Worm (Caenorhabditis elegans) whole organism, L4 larva: ENCODE results near the gene sre-32.

Source experiments
- F26F4.8 ChIP-seq: fragments of 200-800 bp; sonication (Bioruptor generic); conservative IDR thresholded peaks from 2 replicates; pipeline ENCODE4 v1.3.6; 2022; ENCODE audit warnings: missing genetic modification characterization, missing compliant biosample characterization
- F44E2.7 ChIP-seq: fragments of 200-800 bp; sonication (Bioruptor generic); IDR thresholded peaks from 2 replicates; pipeline ENCODE4 v2.1.2; 2022; ENCODE audit warnings: missing genetic modification characterization, missing compliant biosample characterization
- T20F7.1 ChIP-seq: fragments of 200-800 bp; sonication (Bioruptor generic); optimal IDR thresholded peaks from 2 replicates; lab custom pipeline; 2018; ENCODE audit warnings: mild to moderate bottlenecking, missing genetic modification characterization, missing compliant biosample characterization
- T26A8.4 ChIP-seq: fragments of 200-800 bp; sonication (Bioruptor generic); IDR thresholded peaks from 2 replicates; pipeline ENCODE4 v1.3.6; 2022; ENCODE audit warnings: missing genetic modification characterization, missing compliant biosample characterization
- Y48G9A.11 ChIP-seq: fragments of 200-800 bp; sonication (Bioruptor generic); IDR thresholded peaks from 2 replicates; pipeline ENCODE4 v1.3.6; 2022; ENCODE audit warnings: missing genetic modification reagents, missing genetic modification characterization, missing compliant biosample characterization
- Y5F2A.4 ChIP-seq: fragments of 200-800 bp; sonication (Bioruptor generic); optimal IDR thresholded peaks from 2 replicates; lab custom pipeline; 2018; ENCODE audit warnings: mild to moderate bottlenecking, missing genetic modification characterization, missing compliant biosample characterization
- Y75B8A.6 ChIP-seq: fragments of 200-800 bp; sonication (Bioruptor generic); IDR thresholded peaks from 2 replicates; pipeline ENCODE4 v1.3.6; 2022; ENCODE audit warnings: missing genetic modification reagents, missing genetic modification characterization, missing compliant biosample characterization
- aly-2 ChIP-seq: sonication (generic microtip); optimal IDR thresholded peaks from 2 replicates; lab custom pipeline; 2018; ENCODE audit warnings: missing biosample characterization, missing genetic modification characterization
- arid-1 ChIP-seq: fragments of 200-800 bp; sonication (Bioruptor generic); conservative IDR thresholded peaks from 2 replicates; pipeline ENCODE4 v1.3.6; 2022; ENCODE audit warnings: missing genetic modification reagents, missing genetic modification characterization, missing compliant biosample characterization
- attf-4 ChIP-seq: sonication (generic microtip); optimal IDR thresholded peaks from 3 replicates; lab custom pipeline; 2017; ENCODE audit warnings: missing biosample characterization, missing genetic modification characterization
- ceh-20 ChIP-seq: fragments of 200-800 bp; sonication (Bioruptor generic); IDR thresholded peaks from 2 replicates; pipeline ENCODE4 v1.3.6; 2022; ENCODE audit warnings: missing genetic modification reagents, missing genetic modification characterization, missing compliant biosample characterization
- ceh-32 ChIP-seq: sonication (generic microtip); optimal IDR thresholded peaks from 2 replicates; lab custom pipeline; 2016; ENCODE audit warnings: mild to moderate bottlenecking, missing genetic modification characterization, missing compliant biosample characterization; ENCODE audit not compliant: poor library complexity
- cey-2 ChIP-seq: sonication (generic microtip); optimal IDR thresholded peaks from 3 replicates; lab custom pipeline; 2017; ENCODE audit warnings: missing genetic modification characterization, mild to moderate bottlenecking, missing compliant biosample characterization, antibody characterized with exemption, borderline replicate concordance; ENCODE audit not compliant: insufficient read depth
- ctbp-1 ChIP-seq: fragments of 200-800 bp; sonication (Bioruptor generic); IDR thresholded peaks from 2 replicates; pipeline ENCODE4 v1.3.6; 2022; ENCODE audit warnings: missing genetic modification reagents, missing genetic modification characterization, missing compliant biosample characterization
- daf-16 ChIP-seq, 3 experiments: sonication (generic microtip); optimal IDR thresholded peaks; 2 replicates each; lab custom pipeline; 2016 to 2017; ENCODE audit warnings: missing genetic modification characterization in 3 of 3, missing genetic modification reagents in 3 of 3, mild to moderate bottlenecking in 2 of 3, missing compliant biosample characterization in 2 of 3, missing biosample characterization in 1 of 3, moderate library complexity in 1 of 3
- daf-8 ChIP-seq: fragments of 200-800 bp; sonication (Bioruptor generic); IDR thresholded peaks from 2 replicates; pipeline ENCODE4 v1.3.6; 2022; ENCODE audit warnings: missing genetic modification characterization, missing compliant biosample characterization
- dmd-8 ChIP-seq: fragments of 200-800 bp; sonication (Bioruptor generic); IDR thresholded peaks from 2 replicates; pipeline ENCODE4 v1.3.6; 2022; ENCODE audit warnings: missing genetic modification characterization, missing compliant biosample characterization
- dpl-1 ChIP-seq: fragments of 150-350 bp; optimal IDR thresholded peaks from 2 replicates; lab custom pipeline; 2014; ENCODE audit warnings: missing biosample characterization, missing genetic modification reagents, missing genetic modification characterization
- egl-43 ChIP-seq: fragments of 200-800 bp; sonication (Bioruptor generic); IDR thresholded peaks from 2 replicates; pipeline ENCODE4 v1.3.6; 2022; ENCODE audit warnings: missing genetic modification reagents, missing genetic modification characterization, missing compliant biosample characterization
- jun-1 ChIP-seq: fragments of 150-350 bp; optimal IDR thresholded peaks from 2 replicates; lab custom pipeline; 2014; ENCODE audit warnings: missing biosample characterization, missing genetic modification reagents, missing genetic modification characterization
- lim-7 ChIP-seq: fragments of 200-800 bp; sonication (Bioruptor generic); IDR thresholded peaks from 2 replicates; pipeline ENCODE4 v1.3.6; 2022; ENCODE audit warnings: missing genetic modification characterization, missing compliant biosample characterization
- lin-1 ChIP-seq: fragments of 200-800 bp; sonication (Bioruptor generic); IDR thresholded peaks from 2 replicates; pipeline ENCODE4 v1.3.6; 2022; ENCODE audit warnings: missing genetic modification reagents, missing genetic modification characterization, missing compliant biosample characterization
- lin-13 ChIP-seq: fragments of 150-350 bp; optimal IDR thresholded peaks from 2 replicates; lab custom pipeline; 2014; ENCODE audit warnings: missing biosample characterization, missing genetic modification reagents, missing genetic modification characterization
- lin-15B ChIP-seq: fragments of 150-350 bp; sonication (generic microtip); optimal IDR thresholded peaks from 3 replicates; lab custom pipeline; 2014; ENCODE audit warnings: missing biosample characterization, missing genetic modification characterization
- lin-39 ChIP-seq: fragments of 150-350 bp; optimal IDR thresholded peaks from 2 replicates; lab custom pipeline; 2014; ENCODE audit warnings: missing biosample characterization, missing genetic modification reagents, missing genetic modification characterization
- mes-2 ChIP-seq: sonication (generic microtip); optimal IDR thresholded peaks from 2 replicates; lab custom pipeline; 2016; ENCODE audit warnings: missing genotype, mild to moderate bottlenecking, missing genetic modification characterization, missing compliant biosample characterization; ENCODE audit not compliant: poor library complexity, severe bottlenecking
- nhr-10 ChIP-seq: fragments of 150-350 bp; optimal IDR thresholded peaks from 2 replicates; lab custom pipeline; 2014; ENCODE audit warnings: missing biosample characterization, missing genetic modification characterization
- nhr-237 ChIP-seq: sonication (generic microtip); optimal IDR thresholded peaks from 2 replicates; lab custom pipeline; 2017; ENCODE audit warnings: missing biosample characterization, missing genetic modification characterization
- pha-4 ChIP-seq, 2 experiments: fragments of 150-350 bp in 1 of 2; fragments of 200-800 bp in 1 of 2; sonication (Bioruptor generic) in 1 of 2; IDR thresholded peaks in 1 of 2; optimal IDR thresholded peaks in 1 of 2; 2 replicates each; pipeline versions ENCODE4 v1.3.6 to Lab custom; 2014 to 2022; ENCODE audit warnings: missing genetic modification characterization in 2 of 2, missing genetic modification reagents in 2 of 2, missing biosample characterization in 1 of 2, missing compliant biosample characterization in 1 of 2
- saeg-2 ChIP-seq: fragments of 200-800 bp; sonication (Bioruptor generic); IDR thresholded peaks from 2 replicates; pipeline ENCODE4 v1.3.6; 2022; ENCODE audit warnings: missing genetic modification reagents, missing genetic modification characterization, missing compliant biosample characterization
- sdz-12 ChIP-seq: fragments of 200-800 bp; sonication (Bioruptor generic); optimal IDR thresholded peaks from 2 replicates; lab custom pipeline; 2018; ENCODE audit warnings: mild to moderate bottlenecking, missing genetic modification characterization, missing compliant biosample characterization
- set-16 ChIP-seq: fragments of 200-800 bp; sonication (Bioruptor generic); IDR thresholded peaks from 2 replicates; pipeline ENCODE4 v1.3.6; 2022; ENCODE audit warnings: missing genetic modification reagents, missing genetic modification characterization, missing compliant biosample characterization
- snpc-1.2 ChIP-seq: fragments of 200-800 bp; sonication (Bioruptor generic); IDR thresholded peaks from 2 replicates; pipeline ENCODE4 v1.3.6; 2022; ENCODE audit warnings: missing genetic modification reagents, missing genetic modification characterization, missing compliant biosample characterization
- spr-3 ChIP-seq: fragments of 200-800 bp; sonication (Bioruptor generic); optimal IDR thresholded peaks from 2 replicates; lab custom pipeline; 2018; ENCODE audit warnings: mild to moderate bottlenecking, missing genetic modification characterization, missing compliant biosample characterization
- tag-97 ChIP-seq: fragments of 200-800 bp; sonication (Bioruptor generic); IDR thresholded peaks from 2 replicates; pipeline ENCODE4 v1.3.6; 2022; ENCODE audit warnings: missing genetic modification characterization, missing compliant biosample characterization
- tra-1 ChIP-seq: fragments of 200-800 bp; sonication (Bioruptor generic); IDR thresholded peaks from 2 replicates; pipeline ENCODE4 v1.3.6; 2022; ENCODE audit warnings: missing genetic modification reagents, missing genetic modification characterization, missing compliant biosample characterization
- unc-39 ChIP-seq: sonication (generic microtip); optimal IDR thresholded peaks from 2 replicates; lab custom pipeline; 2017; ENCODE audit warnings: missing biosample characterization, missing genetic modification characterization
- unc-62 ChIP-seq, 3 experiments: fragments of 150-350 bp in 1 of 3; sonication (generic microtip); optimal IDR thresholded peaks in 2 of 3; peaks in 1 of 3; 1 replicate in 1 of 3; 2 replicates in 2 of 3; lab custom pipeline; 2014 to 2017; ENCODE audit warnings: missing biosample characterization in 3 of 3, missing genetic modification characterization in 3 of 3, missing genetic modification reagents in 3 of 3, missing genotype in 1 of 3
- zip-11 ChIP-seq: fragments of 200-800 bp; sonication (Bioruptor generic); IDR thresholded peaks from 2 replicates; pipeline ENCODE4 v1.3.6; 2022; ENCODE audit warnings: missing genetic modification characterization, missing compliant biosample characterization

The sre-32 gene

ce11 chrII:12494556-12495131 lies 38.1 kb upstream of the sre-32 start, which contains the start of gene col-85 (continued):
- TF ChIP-seq T20F7.1 (GFP tag; lab: Kevin White, UChicago) (no peak), T26A8.4 (GFP tag; lab: Robert Waterston, UW) (peak; percentile 92), jun-1 (no peak), daf-8 (0 out of 2 replicates have a peak, but pooled peaks have one; percentile 71), set-16 (GFP tag; lab: Robert Waterston, UW) (no peak), unc-62 (GFP tag; optimal IDR thresholded peaks at IDR 0.05 in 1 of 2; lab: Kevin White, UChicago) (peak in 1 of 2 experiments; percentile 79), unc-62 (tag; optimal IDR thresholded peaks at IDR 0.05; lab: Kevin White, UChicago) (no peak), ctbp-1 (peak; percentile 91), tag-97 (GFP tag; lab: Robert Waterston, UW) (no peak), dpl-1 (GFP tag; lab: Kevin White, UChicago) (peak; percentile 59), cey-2 (tag; lab: Kevin White, UChicago) (no peak), spr-3 (GFP tag; lab: Kevin White, UChicago) (peak; percentile 81), Y5F2A.4 (GFP tag; lab: Kevin White, UChicago) (peak; percentile 79), F26F4.8 (GFP tag; lab: Robert Waterston, UW) (peak; percentile 92), unc-39 (tag; lab: Kevin White, UChicago) (no peak), pha-4 (GFP tag; IDR thresholded peaks at IDR 0.05; lab: Robert Waterston, UW) (peak; percentile 95), pha-4 (tag; optimal IDR thresholded peaks at IDR 0.05; lab: Kevin White, UChicago) (no peak), F44E2.7 (peak; percentile 80; the same call in 1 of the 2 replicates), ceh-32 (peak; percentile 2), ceh-20 (peak; percentile 78), arid-1 (GFP tag; lab: Robert Waterston, UW) (peak; percentile 91), nhr-10 (no peak), sdz-12 (no peak)

ce11 chrII:12494067-12494477 lies 37.5 kb upstream of the sre-32 start:
- peak; percentile 98 for TF ChIP-seq set-16 (GFP tag; lab: Robert Waterston, UW)
- no peak for TF ChIP-seq aly-2
- TF ChIP-seq lim-7 (GFP tag; lab: Robert Waterston, UW): no peak
- no peak for TF ChIP-seq lin-13 (GFP tag; lab: Kevin White, UChicago)
- TF ChIP-seq pha-4 (GFP tag; IDR thresholded peaks at IDR 0.05; lab: Robert Waterston, UW): 0 out of 2 replicates have a peak, but pooled peaks have one; percentile 49
- no peak for TF ChIP-seq pha-4 (tag; optimal IDR thresholded peaks at IDR 0.05; lab: Kevin White, UChicago)
- TF ChIP-seq, all 104 proteins: peak for 2

ce11 chrII:12491936-12492335 lies 35.4 kb upstream of the sre-32 start, which contains the start of gene srz-6:
Gene srz-6, plus strand, starts transcription at chrII:12492236.
- no peak for TF ChIP-seq dmd-8 (GFP tag; lab: Robert Waterston, UW)
- no peak for TF ChIP-seq pha-4 (GFP tag; IDR thresholded peaks at IDR 0.05; lab: Robert Waterston, UW)
- no peak for TF ChIP-seq pha-4 (tag; optimal IDR thresholded peaks at IDR 0.05; lab: Kevin White, UChicago)
- TF ChIP-seq Y48G9A.11: no peak
- no peak for TF ChIP-seq attf-4
- no peak for TF ChIP-seq Y75B8A.6 (GFP tag; lab: Robert Waterston, UW)
- TF ChIP-seq, all 104 proteins: peak for 0

- no peak for TF ChIP-seq T20F7.1 (GFP tag; lab: Kevin White, UChicago)
- no peak for TF ChIP-seq tra-1 (GFP tag; lab: Robert Waterston, UW)
- no peak for TF ChIP-seq zip-11 (GFP tag; lab: Robert Waterston, UW)
- TF ChIP-seq daf-16 (GFP tag; optimal IDR thresholded peaks at IDR 0.05; lab: Kevin White, UChicago): no peak
- TF ChIP-seq daf-16 (tag; optimal IDR thresholded peaks at IDR 0.05; lab: Kevin White, UChicago): no peak
- TF ChIP-seq dpl-1 (GFP tag; lab: Kevin White, UChicago): no peak
- no peak for TF ChIP-seq ctbp-1
- no peak for TF ChIP-seq jun-1
- TF ChIP-seq egl-43 (GFP tag; lab: Robert Waterston, UW): no peak
- no peak for TF ChIP-seq lin-1 (GFP tag; lab: Robert Waterston, UW)
- no peak for TF ChIP-seq Y48G9A.11
- TF ChIP-seq snpc-1.2: no peak
- TF ChIP-seq lin-39 (tag; lab: Kevin White, UChicago): no peak
- TF ChIP-seq saeg-2 (GFP tag; lab: Robert Waterston, UW): no peak
- TF ChIP-seq mes-2: no peak
- TF ChIP-seq lin-15B (tag; lab: Kevin White, UChicago): no peak
- no peak for TF ChIP-seq nhr-237 (tag; lab: Kevin White, UChicago)
- TF ChIP-seq lim-7 (GFP tag; lab: Robert Waterston, UW): no peak
- TF ChIP-seq, all 104 proteins: peak for 0
These were observed 33.4 kb upstream of the sre-32 start, which contains the start of gene T21B4.15 for ce11 chrII:12489903-12490302. Gene T21B4.15, plus strand, starts transcription at chrII:12490203.
